Worm (Caenorhabditis elegans) whole organism, L1 larva: ENCODE data around the gene eat-6.

ENCODE experiments used
- blmp-1 ChIP-seq: fragments of 150-350 bp; optimal IDR thresholded peaks from 2 replicates; lab custom pipeline; 2014; ENCODE audit warnings: missing biosample characterization, missing genetic modification characterization
- ceh-90 ChIP-seq: sonication (generic microtip); optimal IDR thresholded peaks from 2 replicates; lab custom pipeline; 2016; ENCODE audit warnings: missing genetic modification characterization, missing compliant biosample characterization
- lsy-2 ChIP-seq, 2 experiments: fragments of 150-350 bp; optimal IDR thresholded peaks; 2 replicates each; lab custom pipeline; 2014; ENCODE audit warnings: missing biosample characterization in 2 of 2, missing genetic modification characterization in 2 of 2
- pag-3 ChIP-seq: sonication (generic microtip); optimal IDR thresholded peaks from 2 replicates; lab custom pipeline; 2017; ENCODE audit warnings: missing genetic modification characterization, mild to moderate bottlenecking, missing compliant biosample characterization, antibody characterized with exemption, borderline replicate concordance; ENCODE audit not compliant: insufficient read depth
- pqm-1 ChIP-seq: sonication (generic microtip); optimal IDR thresholded peaks from 3 replicates; lab custom pipeline; 2017; ENCODE audit warnings: missing biosample characterization, missing genetic modification characterization

DNA sequence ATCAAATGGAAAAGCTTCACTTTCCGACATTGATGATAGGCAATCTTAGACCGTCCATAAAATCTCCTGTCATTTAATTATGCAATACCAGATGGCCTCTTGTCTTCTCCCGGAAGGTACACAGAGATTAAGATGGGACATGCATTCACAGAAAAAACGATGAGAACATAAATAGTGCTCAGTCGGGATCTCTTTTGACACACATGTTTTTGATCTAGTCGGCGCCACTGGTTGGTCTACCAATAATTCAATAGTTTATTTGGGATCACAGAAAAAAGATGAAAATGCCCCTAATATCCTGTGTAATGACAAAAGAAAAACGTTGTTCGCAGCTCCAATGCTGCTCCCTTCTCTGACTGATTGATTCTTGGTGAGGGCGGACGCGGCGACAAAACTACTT is 31.3 kb upstream of the eat-6 start:
- no peak for TF ChIP-seq pqm-1 (tag; lab: Kevin White, UChicago)
- no peak for TF ChIP-seq ceh-90
- no peak for TF ChIP-seq lsy-2 (tag; optimal IDR thresholded peaks at IDR 0.05; lab: Kevin White, UChicago)
- no peak for TF ChIP-seq blmp-1 (tag; lab: Kevin White, UChicago)
- no peak for TF ChIP-seq pag-3 (tag; lab: Kevin White, UChicago)
